Fruit fly (Drosophila melanogaster) whole organism, prepupa: ENCODE measurements around the gene IleRS.

Source experiments
- CG11902 ChIP-seq: fragments of 200-800 bp; sonication (Bioruptor generic); optimal IDR thresholded peaks from 3 replicates; lab custom pipeline; 2016; ENCODE audit warnings: missing biosample characterization, missing genetic modification characterization
- CG1621 ChIP-seq: fragments of 200-800 bp; sonication (Bioruptor generic); optimal IDR thresholded peaks from 3 replicates; lab custom pipeline; 2018; ENCODE audit warnings: missing biosample characterization, mild to moderate bottlenecking, missing genetic modification characterization
- CG32006 ChIP-seq: fragments of 200-800 bp; sonication (Bioruptor generic); optimal IDR thresholded peaks from 3 replicates; lab custom pipeline; 2017; ENCODE audit warnings: missing biosample characterization, mild to moderate bottlenecking, missing genetic modification characterization
- CG34406 ChIP-seq: fragments of 200-800 bp; sonication (Bioruptor generic); optimal IDR thresholded peaks from 3 replicates; lab custom pipeline; 2016; ENCODE audit warnings: missing biosample characterization, missing genetic modification characterization
- CG3919 ChIP-seq: fragments of 200-800 bp; sonication (Bioruptor generic); optimal IDR thresholded peaks from 3 replicates; lab custom pipeline; 2016; ENCODE audit warnings: missing biosample characterization, missing genetic modification characterization
- CG6808 ChIP-seq: fragments of 200-800 bp; sonication (Bioruptor generic); optimal IDR thresholded peaks from 3 replicates; lab custom pipeline; 2017; ENCODE audit warnings: missing biosample characterization, missing genetic modification characterization, mild to moderate bottlenecking, moderate library complexity, missing genetic modification reagents
- CG8119 ChIP-seq: fragments of 200-800 bp; sonication (Bioruptor generic); IDR thresholded peaks from 3 replicates; pipeline ENCODE4 v1.3.6; 2022; ENCODE audit warnings: missing biosample characterization, missing genetic modification characterization
- CG8632 ChIP-seq: fragments of 200-800 bp; sonication (Bioruptor generic); optimal IDR thresholded peaks from 3 replicates; lab custom pipeline; 2016; ENCODE audit warnings: missing biosample characterization, missing genetic modification characterization
- Lpt ChIP-seq: fragments of 200-800 bp; sonication (Bioruptor generic); optimal IDR thresholded peaks from 3 replicates; lab custom pipeline; 2016; ENCODE audit warnings: missing biosample characterization, missing genetic modification characterization
- Sox15 ChIP-seq: fragments of 200-800 bp; sonication (Bioruptor generic); optimal IDR thresholded peaks from 3 replicates; lab custom pipeline; 2016; ENCODE audit warnings: missing biosample characterization, missing genetic modification characterization
- fd85E ChIP-seq: fragments of 200-800 bp; sonication (Bioruptor generic); optimal IDR thresholded peaks from 3 replicates; lab custom pipeline; 2016; ENCODE audit warnings: missing biosample characterization, missing genetic modification characterization
- fkh ChIP-seq: fragments of 200-800 bp; sonication (Bioruptor generic); optimal IDR thresholded peaks from 3 replicates; lab custom pipeline; 2017; ENCODE audit warnings: missing biosample characterization, mild to moderate bottlenecking, missing genetic modification characterization, moderate library complexity

dm6 chr3L:22276614-22277013 lies 11.9 kb upstream of the IleRS start:
- no peak for TF ChIP-seq CG3919 (GFP tag; lab: Kevin White, UChicago)
- no peak for TF ChIP-seq CG8632 (GFP tag; lab: Kevin White, UChicago)
- TF ChIP-seq Sox15 (GFP tag; lab: Kevin White, UChicago), result no peak
- TF ChIP-seq fd85E, result no peak
- no peak for TF ChIP-seq CG6808
- no peak for TF ChIP-seq CG11902 (GFP tag; lab: Kevin White, UChicago)
- TF ChIP-seq Lpt, result no peak
- TF ChIP-seq CG34406 (GFP tag; lab: Kevin White, UChicago), result no peak
- TF ChIP-seq CG32006 (GFP tag; lab: Kevin White, UChicago), result no peak
- no peak for TF ChIP-seq fkh (GFP tag; lab: Kevin White, UChicago)
- no peak for TF ChIP-seq CG1621 (tag; lab: Kevin White, UChicago)
- TF ChIP-seq CG8119, result peak; percentile 55; the same call in 2 of the 3 replicates
